ENCODE assay signal across 2 fruit fly cellular contexts in genomic region chr3R:12442601-12443533, dm6.
TF ChIP-seq lines count a peak whose summit lies in the region.

No protein-coding gene starts in this region.

TF ChIP-seq in whole organism, embryonic, 481 proteins besides CTCF, POLR2A, EP300 and RAD21 (continued from another document and continues in another):
- TF ChIP-seq CG1792 (GFP tag; optimal IDR thresholded peaks at IDR 0.05; lab: Kevin White, UChicago) (no peak), PHDP (tag; optimal IDR thresholded peaks at IDR 0.05; lab: Kevin White, UChicago) (peak; percentile 55), Bdp1 (GFP tag; optimal IDR thresholded peaks at IDR 0.05; lab: Kevin White, UChicago) (no peak), CG11695 (GFP tag; IDR thresholded peaks at IDR 0.05; lab: Robert Waterston, UW) (peak; percentile 66; the same call in 2 of the 3 replicates), CG6254 (GFP tag; optimal IDR thresholded peaks at IDR 0.05; lab: Kevin White, UChicago) (no peak), Rx (GFP tag; IDR thresholded peaks at IDR 0.05; lab: Robert Waterston, UW) (no peak), ro (GFP tag; IDR thresholded peaks at IDR 0.05; lab: Robert Waterston, UW) (no peak), Blimp-1 (GFP tag; optimal IDR thresholded peaks at IDR 0.05; lab: Kevin White, UChicago) (no peak), CG1529 (GFP tag; optimal IDR thresholded peaks at IDR 0.05; lab: Kevin White, UChicago) (no peak), Ravus (GFP tag; IDR thresholded peaks at IDR 0.05; lab: Robert Waterston, UW) (no peak), CG15601 (tag; optimal IDR thresholded peaks at IDR 0.05; lab: Kevin White, UChicago) (no peak), B-H1 (GFP tag; IDR thresholded peaks at IDR 0.05; lab: Robert Waterston, UW) (no peak), Dfd (GFP tag; optimal IDR thresholded peaks at IDR 0.05; lab: Kevin White, UChicago) (no peak), fd64A (GFP tag; optimal IDR thresholded peaks at IDR 0.05; lab: Kevin White, UChicago) (no peak), lilli (GFP tag; optimal IDR thresholded peaks at IDR 0.05; lab: Kevin White, UChicago) (peak; percentile 56), CG11560 (tag; IDR thresholded peaks at IDR 0.05; lab: Robert Waterston, UW) (no peak), slbo (GFP tag; IDR thresholded peaks at IDR 0.05; lab: Robert Waterston, UW) (peak; percentile 51; the same call in 1 of the 2 replicates), Hr39 (optimal IDR thresholded peaks at IDR 0.05; lab: Kevin White, UChicago) (no peak), CG13296 (GFP tag; optimal IDR thresholded peaks at IDR 0.05; lab: Kevin White, UChicago) (peak; percentile 9), Fer2 (tag; optimal IDR thresholded peaks at IDR 0.05; lab: Kevin White, UChicago) (peak; percentile 53), danr (GFP tag; IDR thresholded peaks at IDR 0.05; lab: Robert Waterston, UW) (no peak), Fer3 (tag; optimal IDR thresholded peaks at IDR 0.05; lab: Kevin White, UChicago) (peak; percentile 35), CkIIα-i1 (GFP tag; IDR thresholded peaks at IDR 0.05; lab: Robert Waterston, UW) (no peak), gro (GFP tag; optimal IDR thresholded peaks at IDR 0.05; lab: Kevin White, UChicago) (no peak), Scr (GFP tag; IDR thresholded peaks at IDR 0.05; lab: Robert Waterston, UW; ENCODE audit: partially characterized antibody) (no peak), HmgD (GFP tag; optimal IDR thresholded peaks at IDR 0.05; lab: Kevin White, UChicago) (no peak), Sry-β (GFP tag; optimal IDR thresholded peaks at IDR 0.05; lab: Kevin White, UChicago) (no peak), CG12659 (GFP tag; optimal IDR thresholded peaks at IDR 0.05; lab: Kevin White, UChicago) (peak; percentile 43), CG3163 (GFP tag; optimal IDR thresholded peaks at IDR 0.05; lab: Kevin White, UChicago) (peak; percentile 4), sr (GFP tag; IDR thresholded peaks at IDR 0.05; lab: Robert Waterston, UW) (no peak), CG6765 (GFP tag; optimal IDR thresholded peaks at IDR 0.05; lab: Kevin White, UChicago) (no peak), CG7987 (GFP tag; optimal IDR thresholded peaks at IDR 0.05; lab: Kevin White, UChicago) (peak; percentile 99), gem (tag; optimal IDR thresholded peaks at IDR 0.05; lab: Kevin White, UChicago) (peak; percentile 54), vfl (GFP tag; optimal IDR thresholded peaks at IDR 0.05; lab: Kevin White, UChicago) (no peak), ftz-f1 (GFP tag; optimal IDR thresholded peaks at IDR 0.05; lab: Kevin White, UChicago) (peak; percentile 64), caup (GFP tag; optimal IDR thresholded peaks at IDR 0.05; lab: Kevin White, UChicago; ENCODE audit: severe bottlenecking) (no peak), Atf6 (GFP tag; IDR thresholded peaks at IDR 0.05; lab: Robert Waterston, UW) (peak; percentile 39), Ets65A (GFP tag; lab: Kevin White, UChicago) (no peak), CG8089 (GFP tag; optimal IDR thresholded peaks at IDR 0.05; lab: Kevin White, UChicago) (no peak), psq (GFP tag; optimal IDR thresholded peaks at IDR 0.05; lab: Kevin White, UChicago) (no peak), dysf (GFP tag; IDR thresholded peaks at IDR 0.05; lab: Robert Waterston, UW) (peak; percentile 43; the same call in 1 of the 3 replicates), Doc3 (GFP tag; IDR thresholded peaks at IDR 0.05; lab: Robert Waterston, UW; ENCODE audit: partially characterized antibody) (no peak), NFAT (GFP tag; IDR thresholded peaks at IDR 0.05; lab: Robert Waterston, UW) (no peak), tio (GFP tag; optimal IDR thresholded peaks at IDR 0.05; lab: Kevin White, UChicago) (no peak), chn (GFP tag; optimal IDR thresholded peaks at IDR 0.05; lab: Kevin White, UChicago) (no peak), cato (GFP tag; optimal IDR thresholded peaks at IDR 0.05; lab: Kevin White, UChicago; ENCODE audit: borderline replicate concordance) (no peak), row (GFP tag; IDR thresholded peaks at IDR 0.05; lab: Robert Waterston, UW) (peak; percentile 75), CG2120 (GFP tag; optimal IDR thresholded peaks at IDR 0.05; lab: Kevin White, UChicago) (peak; percentile 75), CG9727 (GFP tag; optimal IDR thresholded peaks at IDR 0.05; lab: Kevin White, UChicago) (peak; percentile 44), maf-S (GFP tag; optimal IDR thresholded peaks at IDR 0.05; lab: Kevin White, UChicago) (no peak), tap (tag; optimal IDR thresholded peaks at IDR 0.05; lab: Kevin White, UChicago) (peak; percentile 12), CG18599 (GFP tag; optimal IDR thresholded peaks at IDR 0.05; lab: Kevin White, UChicago) (peak; percentile 67), Myb (GFP tag; optimal IDR thresholded peaks at IDR 0.05; lab: Kevin White, UChicago) (no peak), dimm (GFP tag; IDR thresholded peaks at IDR 0.05; lab: Robert Waterston, UW) (no peak), wek (GFP tag; optimal IDR thresholded peaks at IDR 0.05; lab: Kevin White, UChicago) (no peak), CG7556 (GFP tag; optimal IDR thresholded peaks at IDR 0.05; lab: Kevin White, UChicago) (peak; percentile 37), Asciz (GFP tag; optimal IDR thresholded peaks at IDR 0.05; lab: Kevin White, UChicago) (no peak), nom (GFP tag; optimal IDR thresholded peaks at IDR 0.05; lab: Kevin White, UChicago) (peak; percentile 23), ssp (GFP tag; IDR thresholded peaks at IDR 0.05; lab: Robert Waterston, UW) (no peak), CG8478 (optimal IDR thresholded peaks at IDR 0.05; lab: Kevin White, UChicago) (no peak), CG17568 (GFP tag; optimal IDR thresholded peaks at IDR 0.05; lab: Kevin White, UChicago) (no peak), CG6813 (GFP tag; optimal IDR thresholded peaks at IDR 0.05; lab: Kevin White, UChicago) (peak; percentile 6), ERR (GFP tag; optimal IDR thresholded peaks at IDR 0.05; lab: Kevin White, UChicago) (no peak), CG32767 (GFP tag; IDR thresholded peaks at IDR 0.05; lab: Robert Waterston, UW) (no peak), CG1602 (GFP tag; optimal IDR thresholded peaks at IDR 0.05; lab: Kevin White, UChicago) (no peak), CG3995 (GFP tag; optimal IDR thresholded peaks at IDR 0.05; lab: Kevin White, UChicago) (peak; percentile 41), Taf1 (GFP tag; IDR thresholded peaks at IDR 0.05; lab: Robert Waterston, UW) (peak; percentile 39; the same call in 1 of the 2 replicates), bab2 (GFP tag; optimal IDR thresholded peaks at IDR 0.05; lab: Kevin White, UChicago) (no peak), BtbVII (GFP tag; optimal IDR thresholded peaks at IDR 0.05; lab: Kevin White, UChicago) (no peak)

TF ChIP-seq in whole organism, prepupa, 60 proteins besides CTCF, POLR2A, EP300 and RAD21 (continued from another document):
- TF ChIP-seq Ets21C (GFP tag; optimal IDR thresholded peaks at IDR 0.05; lab: Kevin White, UChicago) (peak; percentile 5), fd85E (GFP tag; optimal IDR thresholded peaks at IDR 0.05; lab: Kevin White, UChicago) (no peak), CG7368 (GFP tag; optimal IDR thresholded peaks at IDR 0.05; lab: Kevin White, UChicago) (peak; percentile 21), vri (GFP tag; optimal IDR thresholded peaks at IDR 0.05; lab: Kevin White, UChicago) (peak; percentile 64), CG8119 (GFP tag; IDR thresholded peaks at IDR 0.05; lab: Robert Waterston, UW) (peak; percentile 39; the same call in 2 of the 3 replicates), CG8632 (GFP tag; optimal IDR thresholded peaks at IDR 0.05; lab: Kevin White, UChicago) (no peak), esn (GFP tag; optimal IDR thresholded peaks at IDR 0.05; lab: Kevin White, UChicago) (peak; percentile 54)
